Fruit fly (Drosophila melanogaster) whole organism, embryonic: ENCODE data around the gene rin.
A peak's percentile ranks its signal among the peaks of the same experiment; 100 is the strongest.

Source experiments
- Awh ChIP-seq: fragments of 200-800 bp; sonication (Bioruptor generic); IDR thresholded peaks from 2 replicates; pipeline ENCODE4, ENCODE4 v1.3.6; 2022; ENCODE audit warnings: missing biosample characterization, missing genetic modification characterization
- CG10147 ChIP-seq: fragments of 200-800 bp; sonication (Bioruptor generic); optimal IDR thresholded peaks from 2 replicates; lab custom pipeline; 2019; ENCODE audit warnings: missing biosample characterization, mild to moderate bottlenecking, missing genetic modification characterization, moderate library complexity
- CG10979 ChIP-seq: fragments of 200-800 bp; sonication (Bioruptor generic); optimal IDR thresholded peaks from 2 replicates; lab custom pipeline; 2018; ENCODE audit warnings: missing biosample characterization, mild to moderate bottlenecking, missing genetic modification characterization, moderate library complexity
- CG11560 ChIP-seq: fragments of 200-800 bp; sonication (Bioruptor generic); IDR thresholded peaks from 3 replicates; pipeline ENCODE4 v1.3.6; 2022; ENCODE audit warnings: missing biosample characterization, missing genetic modification characterization
- CG12299 ChIP-seq: fragments of 200-800 bp; sonication (Bioruptor generic); optimal IDR thresholded peaks from 2 replicates; lab custom pipeline; 2018; ENCODE audit warnings: missing biosample characterization, mild to moderate bottlenecking, missing genetic modification characterization
- CG13894 ChIP-seq: fragments of 200-800 bp; sonication (Bioruptor generic); optimal IDR thresholded peaks from 3 replicates; lab custom pipeline; 2018; ENCODE audit warnings: missing biosample characterization, mild to moderate bottlenecking, missing genetic modification characterization, moderate library complexity
- CG14667 ChIP-seq: fragments of 200-800 bp; sonication (Bioruptor generic); IDR thresholded peaks from 2 replicates; pipeline ENCODE4 v1.3.6; 2022; ENCODE audit warnings: missing biosample characterization, missing genetic modification characterization
- CG14965 ChIP-seq: fragments of 200-800 bp; sonication (Bioruptor generic); optimal IDR thresholded peaks from 2 replicates; lab custom pipeline; 2016; ENCODE audit warnings: missing biosample characterization, missing genetic modification characterization, borderline replicate concordance
- CG15514 ChIP-seq: fragments of 200-800 bp; sonication (Bioruptor generic); optimal IDR thresholded peaks from 3 replicates; lab custom pipeline; 2017; ENCODE audit warnings: missing biosample characterization, missing genetic modification characterization, mild to moderate bottlenecking, moderate library complexity, missing genetic modification reagents
- CG18262 ChIP-seq: fragments of 200-800 bp; optimal IDR thresholded peaks from 3 replicates; lab custom pipeline; 2019; ENCODE audit warnings: missing biosample characterization, mild to moderate bottlenecking, missing genetic modification characterization, moderate library complexity
- CG18476 ChIP-seq: fragments of 200-800 bp; sonication (Bioruptor generic); optimal IDR thresholded peaks from 2 replicates; lab custom pipeline; 2016; ENCODE audit warnings: missing biosample characterization, mild to moderate bottlenecking, missing genetic modification characterization
- CG2129 ChIP-seq: fragments of 200-800 bp; sonication (Bioruptor generic); IDR thresholded peaks from 2 replicates; pipeline ENCODE4 v1.3.6; 2022; ENCODE audit warnings: missing biosample characterization, missing genetic modification characterization; ENCODE audit not compliant: partially characterized antibody
- CG31224 ChIP-seq: fragments of 200-800 bp; sonication (Bioruptor generic); IDR thresholded peaks from 2 replicates; pipeline ENCODE4 v1.3.6; 2022; ENCODE audit warnings: missing biosample characterization, missing genetic modification characterization
- CG33557 ChIP-seq: fragments of 200-800 bp; sonication (Bioruptor generic); optimal IDR thresholded peaks from 2 replicates; lab custom pipeline; 2019; ENCODE audit warnings: missing biosample characterization, mild to moderate bottlenecking, missing genetic modification characterization, moderate library complexity
- CG43689 ChIP-seq: fragments of 200-800 bp; sonication (Bioruptor generic); IDR thresholded peaks from 2 replicates; pipeline ENCODE4 v1.3.6; 2022; ENCODE audit warnings: missing biosample characterization, missing genetic modification characterization
- CG7987 ChIP-seq: fragments of 200-800 bp; sonication (Bioruptor generic); optimal IDR thresholded peaks from 2 replicates; lab custom pipeline; 2018; ENCODE audit warnings: missing biosample characterization, mild to moderate bottlenecking, missing genetic modification characterization, moderate library complexity
- CG8388 ChIP-seq: fragments of 200-800 bp; sonication (Bioruptor generic); optimal IDR thresholded peaks from 2 replicates; lab custom pipeline; 2019; ENCODE audit warnings: missing biosample characterization, mild to moderate bottlenecking, missing genetic modification characterization, moderate library complexity
- CG8478 ChIP-seq: fragments of >200 bp; optimal IDR thresholded peaks from 2 replicates; lab custom pipeline; 2018
- CG9817 ChIP-seq: fragments of 200-800 bp; sonication (Bioruptor generic); optimal IDR thresholded peaks from 2 replicates; lab custom pipeline; 2018; ENCODE audit warnings: missing biosample characterization, mild to moderate bottlenecking, missing genetic modification characterization, moderate library complexity
- CG9932 ChIP-seq: fragments of 200-800 bp; sonication (Bioruptor generic); IDR thresholded peaks from 2 replicates; pipeline ENCODE4 v1.3.6; 2022; ENCODE audit warnings: missing biosample characterization, missing genetic modification characterization
- ERR ChIP-seq: fragments of 200-800 bp; sonication (Bioruptor generic); optimal IDR thresholded peaks from 2 replicates; lab custom pipeline; 2016; ENCODE audit warnings: missing biosample characterization, missing genetic modification characterization
- Eip74EF ChIP-seq, 2 experiments: fragments of 200-800 bp in 1 of 2; fragments of >200 bp in 1 of 2; sonication (Bioruptor generic) in 1 of 2; optimal IDR thresholded peaks; 2 replicates each; lab custom pipeline; 2017 to 2019; ENCODE audit warnings: missing biosample characterization in 2 of 2, missing genetic modification characterization in 2 of 2, mild to moderate bottlenecking in 1 of 2, moderate library complexity in 1 of 2
- Elba2 ChIP-seq: fragments of 200-800 bp; sonication (Bioruptor generic); optimal IDR thresholded peaks from 3 replicates; lab custom pipeline; 2016; ENCODE audit warnings: missing biosample characterization, missing genetic modification characterization
- Fer3 ChIP-seq: fragments of 200-800 bp; sonication (Bioruptor generic); optimal IDR thresholded peaks from 2 replicates; lab custom pipeline; 2018; ENCODE audit warnings: missing biosample characterization, mild to moderate bottlenecking, missing genetic modification characterization, moderate library complexity
- Gug ChIP-seq: fragments of 200-800 bp; sonication (Bioruptor generic); IDR thresholded peaks from 4 replicates; pipeline ENCODE4 v1.3.6; 2022; ENCODE audit warnings: missing biosample characterization, missing genetic modification characterization
- HLH54F ChIP-seq: fragments of 200-800 bp; sonication (Bioruptor generic); optimal IDR thresholded peaks from 3 replicates; lab custom pipeline; 2016; ENCODE audit warnings: missing biosample characterization, missing genetic modification characterization
- Hey ChIP-seq: fragments of 200-800 bp; sonication (Bioruptor generic); optimal IDR thresholded peaks from 3 replicates; lab custom pipeline; 2018; ENCODE audit warnings: missing biosample characterization, mild to moderate bottlenecking, missing genetic modification characterization
- HmgD ChIP-seq: fragments of 200-800 bp; sonication (Bioruptor generic); optimal IDR thresholded peaks from 3 replicates; lab custom pipeline; 2016; ENCODE audit warnings: missing biosample characterization, missing genetic modification characterization
- Hsf ChIP-seq: fragments of 200-800 bp; sonication (Bioruptor generic); optimal IDR thresholded peaks from 3 replicates; lab custom pipeline; 2016; ENCODE audit warnings: missing biosample characterization, missing genetic modification characterization
- MBD-R2 ChIP-seq: fragments of 200-800 bp; sonication (Bioruptor generic); IDR thresholded peaks from 2 replicates; pipeline ENCODE4 v1.3.6; 2022; ENCODE audit warnings: missing biosample characterization, missing genetic modification characterization
- Mad ChIP-seq: fragments of 200-800 bp; sonication (Bioruptor generic); optimal IDR thresholded peaks from 2 replicates; lab custom pipeline; 2016; ENCODE audit warnings: missing biosample characterization, missing genetic modification characterization
- Mrtf ChIP-seq: fragments of 200-800 bp; sonication (Bioruptor generic); IDR thresholded peaks from 3 replicates; pipeline ENCODE4 v1.3.6; 2022; ENCODE audit warnings: missing biosample characterization, missing genetic modification characterization
- Nf-YA ChIP-seq: fragments of 200-800 bp; sonication (Bioruptor generic); IDR thresholded peaks from 2 replicates; pipeline ENCODE4 v1.3.6; 2022; ENCODE audit warnings: missing biosample characterization, missing genetic modification characterization
- Oaz ChIP-seq: fragments of 200-800 bp; sonication (Bioruptor generic); IDR thresholded peaks from 2 replicates; pipeline ENCODE4 v1.3.6; 2022; ENCODE audit warnings: missing biosample characterization, missing genetic modification characterization
- Usf ChIP-seq: fragments of 200-800 bp; sonication (Bioruptor generic); optimal IDR thresholded peaks from 2 replicates; lab custom pipeline; 2017; ENCODE audit warnings: missing genotype, missing biosample characterization, missing genetic modification characterization
- bcd ChIP-seq: fragments of 200-800 bp; sonication (Bioruptor generic); optimal IDR thresholded peaks from 2 replicates; lab custom pipeline; 2017; ENCODE audit warnings: missing biosample characterization, mild to moderate bottlenecking, missing genetic modification characterization
- disco-r ChIP-seq: fragments of 200-800 bp; sonication (Bioruptor generic); optimal IDR thresholded peaks from 2 replicates; lab custom pipeline; 2016; ENCODE audit warnings: missing biosample characterization, missing genetic modification characterization
- dpn ChIP-seq, 2 experiments: fragments of 200-800 bp; sonication (Bioruptor generic); optimal IDR thresholded peaks; 3 replicates each; lab custom pipeline; 2016; ENCODE audit warnings: missing biosample characterization in 2 of 2, missing genetic modification characterization in 2 of 2
- fd96Cb ChIP-seq: fragments of 200-800 bp; sonication (Bioruptor generic); optimal IDR thresholded peaks from 2 replicates; lab custom pipeline; 2018; ENCODE audit warnings: missing biosample characterization, mild to moderate bottlenecking, missing genetic modification characterization, moderate library complexity
- fru ChIP-seq: fragments of >200 bp; optimal IDR thresholded peaks from 2 replicates; lab custom pipeline; 2017
- grau ChIP-seq: fragments of 200-800 bp; optimal IDR thresholded peaks from 3 replicates; lab custom pipeline; 2019; ENCODE audit warnings: missing biosample characterization, mild to moderate bottlenecking, missing genetic modification characterization, moderate library complexity
- insv ChIP-seq, 2 experiments: fragments of 200-800 bp; sonication (Bioruptor generic); optimal IDR thresholded peaks; 3 replicates each; lab custom pipeline; 2016 to 2018; ENCODE audit warnings: missing biosample characterization in 2 of 2, missing genetic modification characterization in 2 of 2
- jumu ChIP-seq: fragments of 200-800 bp; sonication (Bioruptor generic); optimal IDR thresholded peaks from 3 replicates; lab custom pipeline; 2016; ENCODE audit warnings: missing biosample characterization, missing genetic modification characterization
- kah ChIP-seq: fragments of 200-800 bp; sonication (Bioruptor generic); optimal IDR thresholded peaks from 2 replicates; lab custom pipeline; 2018; ENCODE audit warnings: missing biosample characterization, mild to moderate bottlenecking, missing genetic modification characterization
- onecut ChIP-seq: fragments of 200-800 bp; sonication (Bioruptor generic); IDR thresholded peaks from 2 replicates; pipeline ENCODE4 v1.3.6; 2022; ENCODE audit warnings: missing biosample characterization, missing genetic modification characterization
- pan ChIP-seq, 4 experiments: fragments of >200 bp in 3 of 4; fragments of 200-800 bp in 1 of 4; sonication (Bioruptor generic) in 1 of 4; optimal IDR thresholded peaks in 3 of 4; IDR thresholded peaks in 1 of 4; 2 replicates each; pipeline versions ENCODE4 v1.3.6 to Lab custom; 2017 to 2022; ENCODE audit warnings: missing biosample characterization in 2 of 4, missing genetic modification characterization in 2 of 4, mixed read lengths in 1 of 4
- scrt ChIP-seq: fragments of 200-800 bp; sonication (Bioruptor generic); optimal IDR thresholded peaks from 2 replicates; lab custom pipeline; 2018; ENCODE audit warnings: missing biosample characterization, mild to moderate bottlenecking, missing genetic modification characterization, moderate library complexity
- vfl ChIP-seq: fragments of 200-800 bp; sonication (Bioruptor generic); optimal IDR thresholded peaks from 2 replicates; lab custom pipeline; 2016; ENCODE audit warnings: missing biosample characterization, missing genetic modification characterization

rin gene

DNA sequence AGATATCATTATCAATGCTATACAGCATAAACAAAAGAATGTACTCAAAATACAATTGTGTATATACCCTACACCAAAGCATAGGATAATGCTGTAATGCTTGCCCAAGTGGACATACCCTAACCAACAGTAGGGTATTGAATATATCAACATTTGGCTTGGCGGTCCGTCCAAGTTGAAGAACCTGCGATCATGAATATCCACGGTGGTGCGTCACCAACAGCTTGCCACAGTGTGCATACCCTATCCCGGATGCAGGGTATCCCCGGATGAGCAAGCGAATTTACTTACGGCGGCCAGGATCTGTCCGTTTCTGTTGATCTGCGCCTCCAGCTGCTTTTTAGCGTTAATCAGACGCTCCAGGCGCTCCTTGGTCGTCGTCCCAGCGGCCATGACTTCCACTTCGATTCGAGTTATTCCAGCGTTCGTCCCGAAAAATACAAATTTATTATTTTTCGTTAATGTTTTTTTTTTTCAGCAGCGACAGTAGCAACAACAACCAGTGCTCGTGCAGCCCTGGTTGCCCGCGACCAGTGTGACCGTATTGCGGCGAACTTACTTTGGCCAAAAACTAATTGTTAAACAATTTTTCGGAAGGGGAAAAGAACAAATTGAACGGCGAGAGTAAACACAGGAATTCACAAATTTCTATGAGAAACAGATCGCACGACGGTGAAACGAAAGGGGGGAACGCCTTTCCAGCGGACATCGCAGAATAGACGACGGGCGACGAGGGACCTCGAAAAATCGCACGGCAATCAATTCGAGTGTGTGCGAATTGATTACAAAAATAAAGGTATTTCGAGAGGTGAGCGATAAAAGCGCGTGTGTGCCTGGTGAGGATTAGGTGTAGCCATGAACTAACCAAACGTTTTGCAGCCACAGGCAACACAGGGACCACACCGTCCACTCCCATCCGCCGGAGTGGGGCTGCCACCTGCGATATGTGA is 29.6 kb downstream of the rin start, which contains the start of the genes Lkb1 and CG9588 (continued):
- peak; percentile 59 for TF ChIP-seq CG15514 (GFP tag; lab: Kevin White, UChicago)
- TF ChIP-seq CG43689 (GFP tag; lab: Robert Waterston, UW): peak; percentile 55
- TF ChIP-seq CG2129 (GFP tag; lab: Robert Waterston, UW): no peak
- peak; percentile 2 for TF ChIP-seq Mad (GFP tag; lab: Kevin White, UChicago)
- TF ChIP-seq pan (optimal IDR thresholded peaks at IDR 0.05; lab: Kevin White, UChicago): no peak
- peak in 1 of 2 experiments; percentile 86 for TF ChIP-seq pan (GFP tag; optimal IDR thresholded peaks at IDR 0.05 in 1 of 2, IDR thresholded peaks at IDR 0.05 in 1 of 2)
- peak; percentile 61 for TF ChIP-seq fd96Cb
- TF ChIP-seq Hsf (GFP tag; lab: Kevin White, UChicago): peak; percentile 56
- no peak for TF ChIP-seq Eip74EF (GFP tag; optimal IDR thresholded peaks at IDR 0.05; lab: Kevin White, UChicago)
- peak; percentile 52 for TF ChIP-seq jumu (GFP tag; lab: Kevin White, UChicago)
- peak; percentile 16 for TF ChIP-seq CG10979 (tag; lab: Kevin White, UChicago)
- TF ChIP-seq CG18476 (GFP tag; lab: Kevin White, UChicago): peak; percentile 44
- TF ChIP-seq CG18262 (tag; lab: Kevin White, UChicago): peak; percentile 20
- TF ChIP-seq CG31224 (GFP tag; lab: Robert Waterston, UW): peak; percentile 48
- no peak for TF ChIP-seq CG10147 (GFP tag; lab: Kevin White, UChicago)
- no peak for TF ChIP-seq CG8478 (lab: Kevin White, UChicago)
- no peak for TF ChIP-seq Elba2 (GFP tag; lab: Kevin White, UChicago)
- TF ChIP-seq disco-r: peak; percentile 8
- TF ChIP-seq vfl: peak; percentile 19
- peak; percentile 17 for TF ChIP-seq ERR
- no peak for TF ChIP-seq CG7987 (GFP tag; lab: Kevin White, UChicago)
- TF ChIP-seq CG14667 (GFP tag; lab: Robert Waterston, UW): peak; percentile 81
- TF ChIP-seq CG12299 (tag; lab: Kevin White, UChicago): peak; percentile 9
- no peak for TF ChIP-seq onecut (GFP tag; lab: Robert Waterston, UW)
- peak; percentile 79 for TF ChIP-seq MBD-R2 (GFP tag; lab: Robert Waterston, UW)
- TF ChIP-seq CG33557 (GFP tag; lab: Kevin White, UChicago): peak; percentile 10
- peak; percentile 63; the same call in 1 of the 3 replicates for TF ChIP-seq CG11560 (tag; lab: Robert Waterston, UW)
- TF ChIP-seq Hey (tag; lab: Kevin White, UChicago): no peak
- peak; percentile 56 for TF ChIP-seq Oaz (GFP tag; lab: Robert Waterston, UW)
- no peak for TF ChIP-seq CG14965 (GFP tag; lab: Kevin White, UChicago)
- no peak for TF ChIP-seq grau
- TF ChIP-seq HLH54F (GFP tag; lab: Kevin White, UChicago): peak; percentile 68
- TF ChIP-seq Awh (GFP tag; lab: Robert Waterston, UW): peak; percentile 85
- TF ChIP-seq CG9817 (tag; lab: Kevin White, UChicago): peak; percentile 44
- peak; percentile 31 for TF ChIP-seq CG8388 (GFP tag; lab: Kevin White, UChicago)
- TF ChIP-seq CG9932: peak; percentile 73
- TF ChIP-seq Gug: peak; percentile 84
- TF ChIP-seq dpn (GFP tag; optimal IDR thresholded peaks at IDR 0.05; lab: Kevin White, UChicago): peak; percentile 41 to 60
- TF ChIP-seq Fer3 (tag; lab: Kevin White, UChicago): peak; percentile 45
- no peak for TF ChIP-seq fru (lab: Kevin White, UChicago)
- no peak for TF ChIP-seq Usf (GFP tag; lab: Kevin White, UChicago)
- peak; percentile 60 for TF ChIP-seq bcd (GFP tag; lab: Kevin White, UChicago)
- TF ChIP-seq kah (GFP tag; lab: Kevin White, UChicago): no peak
- no peak for TF ChIP-seq insv (GFP tag; optimal IDR thresholded peaks at IDR 0.05; lab: Kevin White, UChicago)
- peak; percentile 69 for TF ChIP-seq Mrtf (GFP tag; lab: Robert Waterston, UW)
- TF ChIP-seq CG13894 (tag; lab: Kevin White, UChicago): no peak
- no peak for TF ChIP-seq HmgD (GFP tag; lab: Kevin White, UChicago)
- peak; percentile 69; the same call in 1 of the 2 replicates for TF ChIP-seq Nf-YA
- no peak for TF ChIP-seq scrt (GFP tag; lab: Kevin White, UChicago)
